Worm (Caenorhabditis elegans) whole organism, L4 larva: ENCODE measurements around the gene C14B9.10.

Source experiments
- aly-2 ChIP-seq: sonication (generic microtip); optimal IDR thresholded peaks from 2 replicates; lab custom pipeline; 2018; ENCODE audit warnings: missing biosample characterization, missing genetic modification characterization
- egl-27 ChIP-seq: sonication (generic microtip); optimal IDR thresholded peaks from 3 replicates; lab custom pipeline; 2017; ENCODE audit warnings: missing biosample characterization, missing genetic modification reagents, missing genetic modification characterization
- lir-3 ChIP-seq: sonication (generic microtip); optimal IDR thresholded peaks from 2 replicates; lab custom pipeline; 2016; ENCODE audit warnings: mild to moderate bottlenecking, missing genetic modification characterization, missing compliant biosample characterization
- mxl-2 ChIP-seq: fragments of 200-800 bp; sonication (Bioruptor generic); conservative IDR thresholded peaks from 2 replicates; pipeline ENCODE4 v1.3.6; 2022; ENCODE audit warnings: missing genetic modification reagents, missing genetic modification characterization, missing compliant biosample characterization
- nhr-237 ChIP-seq: sonication (generic microtip); optimal IDR thresholded peaks from 2 replicates; lab custom pipeline; 2017; ENCODE audit warnings: missing biosample characterization, missing genetic modification characterization
- nhr-77 ChIP-seq: fragments of 150-350 bp; optimal IDR thresholded peaks from 2 replicates; lab custom pipeline; 2014; ENCODE audit warnings: missing biosample characterization, missing genetic modification characterization
- unc-39 ChIP-seq: sonication (generic microtip); optimal IDR thresholded peaks from 2 replicates; lab custom pipeline; 2017; ENCODE audit warnings: missing biosample characterization, missing genetic modification characterization
- unc-62 ChIP-seq, 3 experiments: fragments of 150-350 bp in 1 of 3; sonication (generic microtip); optimal IDR thresholded peaks in 2 of 3; peaks in 1 of 3; 1 replicate in 1 of 3; 2 replicates in 2 of 3; lab custom pipeline; 2014 to 2017; ENCODE audit warnings: missing biosample characterization in 3 of 3, missing genetic modification characterization in 3 of 3, missing genetic modification reagents in 3 of 3, missing genotype in 1 of 3
- zfp-2 ChIP-seq: sonication (generic microtip); optimal IDR thresholded peaks from 2 replicates; lab custom pipeline; 2016; ENCODE audit warnings: mild to moderate bottlenecking, missing genetic modification characterization, missing compliant biosample characterization

DNA sequence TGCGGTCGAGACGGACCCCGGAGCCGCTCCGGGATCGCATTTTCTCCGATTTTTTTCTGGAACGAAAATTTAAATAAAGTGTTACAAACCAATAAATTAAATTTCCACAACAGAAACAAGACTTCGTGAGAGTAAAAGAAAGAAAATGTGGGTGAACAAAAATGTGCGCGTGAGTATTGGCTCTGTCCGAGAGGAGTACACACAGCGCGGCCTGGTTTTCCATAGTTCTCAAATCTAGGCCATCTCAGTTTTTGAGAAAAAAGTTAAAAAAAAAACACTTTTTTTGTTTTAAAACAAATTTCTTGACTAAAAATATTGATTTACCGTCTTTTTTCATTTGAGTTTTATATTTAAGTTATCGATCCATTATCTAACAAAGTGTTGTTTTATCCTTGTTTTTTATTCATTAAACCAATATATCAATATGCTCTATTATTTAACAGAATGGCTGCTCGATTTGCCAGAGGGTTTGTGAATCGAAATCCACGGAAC is 14.0 kb downstream of the C14B9.10 start, which contains the start of the genes C14B9.8 and mrpl-18:
- TF ChIP-seq mxl-2 (GFP tag; lab: Robert Waterston, UW) (no peak), egl-27 (tag; lab: Kevin White, UChicago) (no peak), nhr-237 (tag; lab: Kevin White, UChicago) (no peak), unc-39 (tag; lab: Kevin White, UChicago) (no peak), zfp-2 (tag; lab: Kevin White, UChicago) (no peak), unc-62 (GFP tag; optimal IDR thresholded peaks at IDR 0.05 in 1 of 2; lab: Kevin White, UChicago) (no peak), unc-62 (tag; optimal IDR thresholded peaks at IDR 0.05; lab: Kevin White, UChicago) (no peak), lir-3 (tag; lab: Kevin White, UChicago) (no peak), nhr-77 (tag; lab: Kevin White, UChicago) (no peak), aly-2 (no peak)
